Worm (Caenorhabditis elegans): ENCODE data around the gene ins-3.

DNA sequence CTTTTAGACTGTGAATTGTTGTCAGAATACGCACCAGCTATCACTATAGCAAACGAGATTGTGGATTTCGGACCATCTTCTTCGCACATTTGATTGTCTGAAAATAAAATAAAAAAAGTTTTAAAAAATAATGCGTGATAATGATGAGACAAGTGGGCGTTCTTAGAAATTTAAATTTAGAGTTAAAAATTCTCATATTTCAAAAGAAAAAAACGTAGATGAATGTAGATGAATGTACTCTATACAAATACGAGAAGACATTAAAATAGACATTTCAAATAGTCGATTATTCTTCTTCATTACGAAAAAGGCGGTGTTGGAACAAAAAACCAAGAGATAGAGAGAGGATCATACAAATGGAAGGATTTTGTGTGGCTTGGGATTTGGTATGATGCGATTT, 15.7 kb downstream of the ins-3 start, which contains the start of gene B0034.5:
- TF ChIP-seq xnd-1 (tag; optimal IDR thresholded peaks at IDR 0.05): no peak
- TF ChIP-seq B0019.2 (GFP tag; conservative IDR thresholded peaks at IDR 0.05): no peak
- TF ChIP-seq mes-4 (tag; optimal IDR thresholded peaks at IDR 0.05): no peak
- no peak for TF ChIP-seq nhr-90 (tag; optimal IDR thresholded peaks at IDR 0.05)
- no peak for TF ChIP-seq K11D2.4 (GFP tag; IDR thresholded peaks at IDR 0.05)
- no peak for TF ChIP-seq Y67H2A.10 (GFP tag; conservative IDR thresholded peaks at IDR 0.05)
- TF ChIP-seq snpc-4 (GFP tag; optimal IDR thresholded peaks at IDR 0.05): no peak
- TF ChIP-seq snpc-4 (tag; optimal IDR thresholded peaks at IDR 0.05): no peak
- TF ChIP-seq dpl-1 (GFP tag; optimal IDR thresholded peaks at IDR 0.05): no peak
- TF ChIP-seq ceh-100 (GFP tag; IDR thresholded peaks at IDR 0.05): no peak
